Worm (Caenorhabditis elegans) whole organism, mixed stage, embryonic: ENCODE measurements around the gene nep-11.

Experiments used
- ceh-83 ChIP-seq: fragments of 200-800 bp; sonication (Bioruptor generic); optimal IDR thresholded peaks from 2 replicates; lab custom pipeline; 2018; ENCODE audit warnings: mild to moderate bottlenecking, missing genetic modification characterization, missing compliant biosample characterization
- hlh-1 ChIP-seq: fragments of 150-350 bp; optimal IDR thresholded peaks from 2 replicates; lab custom pipeline; 2014; ENCODE audit warnings: missing biosample characterization, missing genetic modification reagents, missing genetic modification characterization
- mab-5 ChIP-seq: fragments of 150-350 bp; optimal IDR thresholded peaks from 2 replicates; lab custom pipeline; 2014; ENCODE audit warnings: missing biosample characterization, missing genetic modification characterization
- mep-1 ChIP-seq: fragments of 150-350 bp; optimal IDR thresholded peaks from 2 replicates; lab custom pipeline; 2017; ENCODE audit warnings: missing biosample characterization, missing genetic modification reagents, missing genetic modification characterization, inconsistent platforms
- pha-4 ChIP-seq: fragments of 150-350 bp; optimal IDR thresholded peaks from 2 replicates; lab custom pipeline; 2018; ENCODE audit warnings: missing biosample characterization, missing genetic modification reagents, missing genetic modification characterization
- snpc-4 ChIP-seq: fragments of 150-350 bp; optimal IDR thresholded peaks from 2 replicates; lab custom pipeline; 2014; ENCODE audit warnings: missing biosample characterization, missing genetic modification characterization
- unc-62 ChIP-seq: fragments of 150-350 bp; optimal IDR thresholded peaks from 2 replicates; lab custom pipeline; 2014; ENCODE audit warnings: missing biosample characterization, missing genetic modification reagents, missing genetic modification characterization

- no peak for TF ChIP-seq pha-4 (tag; lab: Kevin White, UChicago)
- no peak for TF ChIP-seq unc-62 (GFP tag; lab: Kevin White, UChicago)
- TF ChIP-seq mep-1 (tag; lab: Kevin White, UChicago): no peak
- TF ChIP-seq ceh-83 (GFP tag; lab: Kevin White, UChicago): no peak
- TF ChIP-seq snpc-4 (tag; lab: Kevin White, UChicago): no peak
- TF ChIP-seq hlh-1 (tag; lab: Kevin White, UChicago): no peak
- TF ChIP-seq mab-5 (tag; lab: Kevin White, UChicago): no peak
Observed at ce11 chrII:3452421-3452820, 27.1 kb upstream of the nep-11 start, which contains the start of gene C16C8.12.
